Worm (Caenorhabditis elegans) whole organism, early embryonic: ENCODE data around the gene F19B2.7.

ENCODE experiments used
- B0310.2 ChIP-seq: sonication (generic microtip); optimal IDR thresholded peaks from 2 replicates; lab custom pipeline; 2016; ENCODE audit warnings: mild to moderate bottlenecking, missing genetic modification characterization, missing compliant biosample characterization
- F13C5.2 ChIP-seq: sonication (generic microtip); optimal IDR thresholded peaks from 2 replicates; lab custom pipeline; 2017; ENCODE audit warnings: mild to moderate bottlenecking, missing genetic modification characterization, inconsistent platforms, missing compliant biosample characterization
- aly-1 ChIP-seq: sonication (generic microtip); optimal IDR thresholded peaks from 2 replicates; lab custom pipeline; 2016; ENCODE audit warnings: missing genetic modification characterization, missing compliant biosample characterization
- ama-1 ChIP-seq: fragments of 150-350 bp; optimal IDR thresholded peaks from 2 replicates; lab custom pipeline; 2014
- ceh-13 ChIP-seq: fragments of 200-800 bp; sonication (Bioruptor generic); optimal IDR thresholded peaks from 2 replicates; lab custom pipeline; 2018; ENCODE audit warnings: mild to moderate bottlenecking, missing genetic modification characterization, missing compliant biosample characterization
- ceh-36 ChIP-seq: sonication (generic microtip); optimal IDR thresholded peaks from 2 replicates; lab custom pipeline; 2016; ENCODE audit warnings: missing genetic modification characterization, inconsistent platforms, missing compliant biosample characterization
- ets-7 ChIP-seq: sonication (generic microtip); optimal IDR thresholded peaks from 2 replicates; lab custom pipeline; 2016; ENCODE audit warnings: missing genotype, missing genetic modification characterization, missing compliant biosample characterization
- flt-1 ChIP-seq: fragments of 200-800 bp; sonication (Bioruptor generic); IDR thresholded peaks from 2 replicates; pipeline ENCODE4 v1.3.6; 2022; ENCODE audit warnings: missing genetic modification characterization, missing compliant biosample characterization
- hmbx-1 ChIP-seq: sonication (generic microtip); optimal IDR thresholded peaks from 2 replicates; lab custom pipeline; 2016; ENCODE audit warnings: mild to moderate bottlenecking, missing genetic modification characterization, missing compliant biosample characterization
- hmg-4 ChIP-seq: fragments of 200-800 bp; sonication (Bioruptor generic); optimal IDR thresholded peaks from 2 replicates; lab custom pipeline; 2018; ENCODE audit warnings: mild to moderate bottlenecking, missing genetic modification characterization, missing compliant biosample characterization
- hnd-1 ChIP-seq: sonication (generic microtip); optimal IDR thresholded peaks from 2 replicates; lab custom pipeline; 2016; ENCODE audit warnings: missing genetic modification characterization, missing compliant biosample characterization
- pes-1 ChIP-seq: fragments of 200-800 bp; sonication (Bioruptor generic); IDR thresholded peaks from 2 replicates; pipeline ENCODE4 v1.3.6; 2022; ENCODE audit warnings: missing genetic modification reagents, missing genetic modification characterization, missing compliant biosample characterization
- scrt-1 ChIP-seq: fragments of 200-800 bp; sonication (Bioruptor generic); IDR thresholded peaks from 2 replicates; pipeline ENCODE4 v1.3.6; 2022; ENCODE audit warnings: missing genetic modification characterization, missing compliant biosample characterization
- sea-1 ChIP-seq: fragments of 200-800 bp; sonication (Bioruptor generic); conservative IDR thresholded peaks from 2 replicates; pipeline ENCODE4 v1.3.6; 2022; ENCODE audit warnings: missing genetic modification characterization, missing compliant biosample characterization
- tbx-11 ChIP-seq: fragments of 200-800 bp; sonication (Bioruptor generic); IDR thresholded peaks from 2 replicates; pipeline ENCODE4 v1.3.6; 2022; ENCODE audit warnings: missing genetic modification characterization, missing compliant biosample characterization
- tbx-37 ChIP-seq: fragments of 200-800 bp; sonication (Bioruptor generic); conservative IDR thresholded peaks from 2 replicates; pipeline ENCODE4 v1.3.6; 2022; ENCODE audit warnings: missing genetic modification reagents, missing genetic modification characterization, missing compliant biosample characterization
- tra-4 ChIP-seq: sonication (generic microtip); optimal IDR thresholded peaks from 2 replicates; lab custom pipeline; 2017; ENCODE audit warnings: missing genetic modification characterization, missing compliant biosample characterization

Gene F19B2.7

ce11 chrV:20124393-20124792 lies 27.1 kb upstream of the F19B2.7 start:
- TF ChIP-seq hmg-4 (no peak), ceh-13 (GFP tag; lab: Kevin White, UChicago) (no peak), F13C5.2 (tag; lab: Kevin White, UChicago) (no peak), tra-4 (no peak), ets-7 (tag; lab: Kevin White, UChicago) (no peak), pes-1 (no peak), hmbx-1 (tag; lab: Kevin White, UChicago) (no peak), scrt-1 (no peak), aly-1 (tag; lab: Kevin White, UChicago) (no peak), ama-1 (no peak), flt-1 (GFP tag; lab: Robert Waterston, UW) (no peak), hnd-1 (tag; lab: Kevin White, UChicago) (no peak), sea-1 (GFP tag; lab: Robert Waterston, UW) (no peak), tbx-11 (GFP tag; lab: Robert Waterston, UW) (no peak), ceh-36 (tag; lab: Kevin White, UChicago) (no peak), B0310.2 (tag; lab: Kevin White, UChicago) (no peak), tbx-37 (no peak)

ce11 chrV:20125137-20125536 lies 26.4 kb upstream of the F19B2.7 start:
- TF ChIP-seq hmg-4 (no peak), pes-1 (no peak), hmbx-1 (tag; lab: Kevin White, UChicago) (no peak), hnd-1 (tag; lab: Kevin White, UChicago) (no peak), tra-4 (no peak), tbx-37 (no peak), F13C5.2 (tag; lab: Kevin White, UChicago) (no peak), ama-1 (no peak), tbx-11 (GFP tag; lab: Robert Waterston, UW) (no peak; the same call in 1 of the 2 replicates)

- TF ChIP-seq F13C5.2 (tag; lab: Kevin White, UChicago) (no peak), B0310.2 (tag; lab: Kevin White, UChicago) (no peak), tra-4 (no peak), ceh-36 (tag; lab: Kevin White, UChicago) (no peak), hmbx-1 (tag; lab: Kevin White, UChicago) (no peak), hnd-1 (tag; lab: Kevin White, UChicago) (no peak), hmg-4 (no peak), scrt-1 (no peak), tbx-37 (no peak)
Measured at ce11 chrV:20126637-20127036, 24.9 kb upstream of the F19B2.7 start.

ce11 chrV:20127543-20127942 lies 24.0 kb upstream of the F19B2.7 start:
- TF ChIP-seq hmg-4: no peak
- no peak for TF ChIP-seq tra-4
- peak; percentile 37; the same call in 1 of the 2 replicates for TF ChIP-seq pes-1

ce11 chrV:20133163-20133562 lies 18.4 kb upstream of the F19B2.7 start, which contains the start of gene ssu-1:
Gene ssu-1 (minus strand): TSS chrV:20133263.
- TF ChIP-seq ets-7 (tag; lab: Kevin White, UChicago) (no peak), pes-1 (no peak), scrt-1 (no peak)

- TF ChIP-seq ceh-36 (tag; lab: Kevin White, UChicago) (no peak), pes-1 (no peak), ets-7 (tag; lab: Kevin White, UChicago) (no peak), hmg-4 (no peak), tra-4 (no peak), hnd-1 (tag; lab: Kevin White, UChicago) (no peak), flt-1 (GFP tag; lab: Robert Waterston, UW) (no peak), B0310.2 (tag; lab: Kevin White, UChicago) (no peak), hmbx-1 (tag; lab: Kevin White, UChicago) (no peak), tbx-11 (GFP tag; lab: Robert Waterston, UW) (no peak), ama-1 (no peak), aly-1 (tag; lab: Kevin White, UChicago) (no peak), ceh-13 (GFP tag; lab: Kevin White, UChicago) (no peak), tbx-37 (no peak)
Measured at ce11 chrV:20134797-20135196, 16.7 kb upstream of the F19B2.7 start.

ce11 chrV:20135247-20135646 lies 16.3 kb upstream of the F19B2.7 start, which contains the start of gene Y113G7A.22:
Gene Y113G7A.22 (minus strand): TSS chrV:20135347.
- TF ChIP-seq aly-1 (tag; lab: Kevin White, UChicago) (no peak), F13C5.2 (tag; lab: Kevin White, UChicago) (no peak), sea-1 (GFP tag; lab: Robert Waterston, UW) (no peak), tra-4 (no peak), tbx-37 (no peak), ets-7 (tag; lab: Kevin White, UChicago) (no peak), ama-1 (no peak), pes-1 (no peak), ceh-36 (tag; lab: Kevin White, UChicago) (no peak), ceh-13 (GFP tag; lab: Kevin White, UChicago) (no peak), flt-1 (GFP tag; lab: Robert Waterston, UW) (no peak), tbx-11 (GFP tag; lab: Robert Waterston, UW) (no peak), scrt-1 (no peak), hmbx-1 (tag; lab: Kevin White, UChicago) (no peak)

ce11 chrV:20138407-20139044 lies 13.0 kb upstream of the F19B2.7 start, which contains the start of gene Y113G7A.14:
Gene Y113G7A.14 (minus strand): TSS chrV:20138457.
- no peak for TF ChIP-seq sea-1 (GFP tag; lab: Robert Waterston, UW)
- TF ChIP-seq tbx-11 (GFP tag; lab: Robert Waterston, UW): no peak
- TF ChIP-seq flt-1 (GFP tag; lab: Robert Waterston, UW): no peak
- TF ChIP-seq hmbx-1 (tag; lab: Kevin White, UChicago): no peak
- TF ChIP-seq tbx-37: no peak
- no peak for TF ChIP-seq tra-4
- TF ChIP-seq ets-7 (tag; lab: Kevin White, UChicago): no peak
- TF ChIP-seq B0310.2 (tag; lab: Kevin White, UChicago): no peak
- no peak for TF ChIP-seq ama-1
- TF ChIP-seq hmg-4: no peak
- TF ChIP-seq scrt-1: no peak
- TF ChIP-seq ceh-36 (tag; lab: Kevin White, UChicago): no peak
- TF ChIP-seq aly-1 (tag; lab: Kevin White, UChicago): no peak
- no peak for TF ChIP-seq F13C5.2 (tag; lab: Kevin White, UChicago)
- TF ChIP-seq ceh-13 (GFP tag; lab: Kevin White, UChicago): no peak
- no peak for TF ChIP-seq hnd-1 (tag; lab: Kevin White, UChicago)
- TF ChIP-seq pes-1: no peak
